Fruit fly (Drosophila melanogaster): ENCODE results near the gene Adh.
A peak's percentile ranks its signal among the peaks of the same experiment; 100 is the strongest.

Gene Adh

dm6 chr2L:14614897-14615602, at the start of gene Adh, which contains the start of gene Adhr:
TSS of gene Adh (plus strand) at chr2L:14615552.
TSS of gene Adhr (plus strand) at chr2L:14615552.
- TF ChIP-seq psq (optimal IDR thresholded peaks at IDR 0.05): no peak
- TF ChIP-seq CG8478 (optimal IDR thresholded peaks at IDR 0.05): no peak
- TF ChIP-seq EcR (GFP tag; optimal IDR thresholded peaks at IDR 0.05): no peak
- no peak for TF ChIP-seq pan (optimal IDR thresholded peaks at IDR 0.05)
- TF ChIP-seq Dll (optimal IDR thresholded peaks at IDR 0.05): no peak
- TF ChIP-seq usp (GFP tag; optimal IDR thresholded peaks at IDR 0.05): no peak

- peak; percentile 34 for TF ChIP-seq Dll (optimal IDR thresholded peaks at IDR 0.05)
- no peak for TF ChIP-seq psq (optimal IDR thresholded peaks at IDR 0.05)
These were observed 46.7 kb upstream of the Adh start for dm6 chr2L:14568507-14569104.

- no peak for TF ChIP-seq EcR (GFP tag; optimal IDR thresholded peaks at IDR 0.05)
- TF ChIP-seq CG8478 (optimal IDR thresholded peaks at IDR 0.05): no peak
- no peak for TF ChIP-seq psq (optimal IDR thresholded peaks at IDR 0.05)
- TF ChIP-seq usp (GFP tag; optimal IDR thresholded peaks at IDR 0.05): no peak
- no peak for TF ChIP-seq pan (optimal IDR thresholded peaks at IDR 0.05)
- TF ChIP-seq Dll (optimal IDR thresholded peaks at IDR 0.05): no peak
These were observed 46.1 kb upstream of the Adh start for dm6 chr2L:14569301-14569700.

- no peak for TF ChIP-seq pan (optimal IDR thresholded peaks at IDR 0.05)
- TF ChIP-seq CG8478 (optimal IDR thresholded peaks at IDR 0.05): no peak
- TF ChIP-seq Dll (optimal IDR thresholded peaks at IDR 0.05): no peak
- TF ChIP-seq usp (GFP tag; optimal IDR thresholded peaks at IDR 0.05): no peak
- TF ChIP-seq psq (optimal IDR thresholded peaks at IDR 0.05): no peak
- no peak for TF ChIP-seq EcR (GFP tag; optimal IDR thresholded peaks at IDR 0.05)
These were observed 45.2 kb upstream of the Adh start for dm6 chr2L:14570129-14570528.

- TF ChIP-seq pan (optimal IDR thresholded peaks at IDR 0.05) (no peak), Dll (optimal IDR thresholded peaks at IDR 0.05) (peak; percentile 25)
These were observed 44.5 kb upstream of the Adh start for dm6 chr2L:14570843-14571242.

dm6 chr2L:14571673-14572461, 43.5 kb upstream of the Adh start:
- TF ChIP-seq psq (optimal IDR thresholded peaks at IDR 0.05): no peak
- TF ChIP-seq CG8478 (optimal IDR thresholded peaks at IDR 0.05): no peak
- TF ChIP-seq pan (optimal IDR thresholded peaks at IDR 0.05): no peak
- no peak for TF ChIP-seq EcR (GFP tag; optimal IDR thresholded peaks at IDR 0.05)
- no peak for TF ChIP-seq Dll (optimal IDR thresholded peaks at IDR 0.05)
- TF ChIP-seq usp (GFP tag; optimal IDR thresholded peaks at IDR 0.05): no peak

dm6 chr2L:14573216-14573909, 42.0 kb upstream of the Adh start:
- TF ChIP-seq Dll (optimal IDR thresholded peaks at IDR 0.05) (peak; percentile 91), CG8478 (optimal IDR thresholded peaks at IDR 0.05) (no peak), psq (optimal IDR thresholded peaks at IDR 0.05) (no peak)

- TF ChIP-seq pan (optimal IDR thresholded peaks at IDR 0.05) (no peak), CG8478 (optimal IDR thresholded peaks at IDR 0.05) (no peak), Dll (optimal IDR thresholded peaks at IDR 0.05) (no peak), psq (optimal IDR thresholded peaks at IDR 0.05) (no peak), usp (GFP tag; optimal IDR thresholded peaks at IDR 0.05) (no peak), EcR (GFP tag; optimal IDR thresholded peaks at IDR 0.05) (no peak)
These were observed 40.5 kb upstream of the Adh start for dm6 chr2L:14574852-14575251.

dm6 chr2L:14577167-14577566, 38.2 kb upstream of the Adh start:
- no peak for TF ChIP-seq Dll (optimal IDR thresholded peaks at IDR 0.05)
- TF ChIP-seq psq (optimal IDR thresholded peaks at IDR 0.05): no peak
- TF ChIP-seq pan (optimal IDR thresholded peaks at IDR 0.05): no peak
- no peak for TF ChIP-seq EcR (GFP tag; optimal IDR thresholded peaks at IDR 0.05)
- no peak for TF ChIP-seq usp (GFP tag; optimal IDR thresholded peaks at IDR 0.05)
- no peak for TF ChIP-seq CG8478 (optimal IDR thresholded peaks at IDR 0.05)

- TF ChIP-seq Dll (optimal IDR thresholded peaks at IDR 0.05) (no peak), psq (optimal IDR thresholded peaks at IDR 0.05) (no peak)
These were observed 35.9 kb upstream of the Adh start for dm6 chr2L:14579449-14579848.

dm6 chr2L:14580693-14581572, 34.4 kb upstream of the Adh start:
- TF ChIP-seq psq (optimal IDR thresholded peaks at IDR 0.05) (no peak), Dll (optimal IDR thresholded peaks at IDR 0.05) (peak; percentile 59), EcR (GFP tag; optimal IDR thresholded peaks at IDR 0.05) (no peak)

Data from whole organism.